Worm (Caenorhabditis elegans) whole organism, L1 larva: ENCODE data around the gene srx-60.
A peak's percentile ranks its signal among the peaks of the same experiment; 100 is the strongest.

Source experiments
- C34B4.2 ChIP-seq: sonication (generic microtip); optimal IDR thresholded peaks from 2 replicates; lab custom pipeline; 2017; ENCODE audit warnings: mild to moderate bottlenecking, missing genetic modification characterization, missing compliant biosample characterization
- Y116A8C.19 ChIP-seq: sonication (generic microtip); optimal IDR thresholded peaks from 2 replicates; lab custom pipeline; 2016; ENCODE audit warnings: missing compliant biosample characterization, missing genetic modification characterization, borderline replicate concordance
- aly-2 ChIP-seq: fragments of 150-350 bp; optimal IDR thresholded peaks from 2 replicates; lab custom pipeline; 2014; ENCODE audit warnings: missing biosample characterization, missing genetic modification characterization
- blmp-1 ChIP-seq: fragments of 150-350 bp; optimal IDR thresholded peaks from 2 replicates; lab custom pipeline; 2014; ENCODE audit warnings: missing biosample characterization, missing genetic modification characterization
- ceh-8 ChIP-seq: fragments of 200-800 bp; sonication (Bioruptor generic); optimal IDR thresholded peaks from 2 replicates; lab custom pipeline; 2018; ENCODE audit warnings: mild to moderate bottlenecking, missing genetic modification characterization, moderate library complexity, missing compliant biosample characterization
- ces-1 ChIP-seq: fragments of 150-350 bp; optimal IDR thresholded peaks from 2 replicates; lab custom pipeline; 2014; ENCODE audit warnings: missing biosample characterization, missing genetic modification reagents, missing genetic modification characterization
- efl-1 ChIP-seq, 4 experiments: fragments of 150-350 bp; optimal IDR thresholded peaks in 3 of 4; peaks in 1 of 4; 1 replicate in 1 of 4; 2 replicates in 3 of 4; lab custom pipeline; 2014; ENCODE audit warnings: missing biosample characterization in 2 of 4, missing genetic modification characterization in 2 of 4, missing genetic modification reagents in 2 of 4
- efl-3 ChIP-seq: fragments of 200-800 bp; sonication (Bioruptor generic); optimal IDR thresholded peaks from 2 replicates; lab custom pipeline; 2018; ENCODE audit warnings: mild to moderate bottlenecking, missing genetic modification characterization, missing compliant biosample characterization
- fkh-8 ChIP-seq: sonication (generic microtip); optimal IDR thresholded peaks from 2 replicates; lab custom pipeline; 2016; ENCODE audit warnings: mild to moderate bottlenecking, missing genetic modification characterization, missing compliant biosample characterization
- hlh-4 ChIP-seq: sonication (generic microtip); optimal IDR thresholded peaks from 2 replicates; lab custom pipeline; 2016; ENCODE audit warnings: mild to moderate bottlenecking, missing genetic modification characterization, missing compliant biosample characterization
- lin-14 ChIP-seq: fragments of 200-800 bp; sonication (Bioruptor generic); optimal IDR thresholded peaks from 2 replicates; lab custom pipeline; 2018; ENCODE audit warnings: mild to moderate bottlenecking, missing genetic modification characterization, moderate library complexity, missing compliant biosample characterization
- lin-15B ChIP-seq: fragments of 150-350 bp; sonication (generic microtip); optimal IDR thresholded peaks from 3 replicates; lab custom pipeline; 2014; ENCODE audit warnings: missing biosample characterization, missing genetic modification characterization
- lin-39 ChIP-seq: fragments of 150-350 bp; optimal IDR thresholded peaks from 2 replicates; lab custom pipeline; 2014; ENCODE audit warnings: missing biosample characterization, missing genetic modification reagents, missing genetic modification characterization
- mab-9 ChIP-seq: fragments of 200-800 bp; sonication (Bioruptor generic); IDR thresholded peaks from 2 replicates; pipeline ENCODE4 v1.3.6; 2022; ENCODE audit warnings: missing genetic modification reagents, missing genetic modification characterization, missing compliant biosample characterization
- nhr-12 ChIP-seq: sonication (generic microtip); optimal IDR thresholded peaks from 2 replicates; lab custom pipeline; 2017; ENCODE audit warnings: missing biosample characterization, missing genetic modification characterization
- nhr-20 ChIP-seq: sonication (generic microtip); optimal IDR thresholded peaks from 2 replicates; lab custom pipeline; 2016; ENCODE audit warnings: mild to moderate bottlenecking, missing genetic modification characterization, missing compliant biosample characterization
- nhr-47 ChIP-seq: sonication (generic microtip); optimal IDR thresholded peaks from 2 replicates; lab custom pipeline; 2016; ENCODE audit warnings: mild to moderate bottlenecking, missing genetic modification characterization, moderate library complexity, missing compliant biosample characterization
- nhr-71 ChIP-seq: sonication (generic microtip); optimal IDR thresholded peaks from 2 replicates; lab custom pipeline; 2016; ENCODE audit warnings: mild to moderate bottlenecking, missing genetic modification characterization, moderate library complexity, missing compliant biosample characterization
- nhr-84 ChIP-seq: sonication (generic microtip); optimal IDR thresholded peaks from 2 replicates; lab custom pipeline; 2017; ENCODE audit warnings: missing biosample characterization, missing genetic modification characterization
- nhr-85 ChIP-seq: sonication (generic microtip); peaks from one replicate; lab custom pipeline; 2016; ENCODE audit warnings: missing genetic modification characterization, inconsistent platforms, missing compliant biosample characterization
- nhr-90 ChIP-seq: sonication (generic microtip); optimal IDR thresholded peaks from 2 replicates; lab custom pipeline; 2016; ENCODE audit warnings: mild to moderate bottlenecking, missing genetic modification characterization, missing compliant biosample characterization; ENCODE audit not compliant: poor library complexity
- skn-1 ChIP-seq: fragments of 150-350 bp; optimal IDR thresholded peaks from 2 replicates; lab custom pipeline; 2014; ENCODE audit warnings: missing biosample characterization, missing genetic modification characterization
- sptf-1 ChIP-seq: fragments of 150-350 bp; optimal IDR thresholded peaks from 2 replicates; lab custom pipeline; 2014; ENCODE audit warnings: missing biosample characterization, missing genetic modification characterization
- sup-37 ChIP-seq: fragments of 200-800 bp; sonication (Bioruptor generic); optimal IDR thresholded peaks from 2 replicates; lab custom pipeline; 2018; ENCODE audit warnings: mild to moderate bottlenecking, missing genetic modification characterization, missing compliant biosample characterization
- swsn-7 ChIP-seq: sonication (generic microtip); optimal IDR thresholded peaks from 2 replicates; lab custom pipeline; 2016; ENCODE audit warnings: missing genetic modification characterization, missing compliant biosample characterization
- unc-62 ChIP-seq: fragments of 150-350 bp; optimal IDR thresholded peaks from 2 replicates; lab custom pipeline; 2014; ENCODE audit warnings: missing biosample characterization, missing genetic modification reagents, missing genetic modification characterization
- unc-98 ChIP-seq: fragments of 200-800 bp; sonication (Bioruptor generic); IDR thresholded peaks from 2 replicates; pipeline ENCODE4 v1.3.6; 2022; ENCODE audit warnings: missing genetic modification characterization, missing compliant biosample characterization
- vab-15 ChIP-seq: sonication (generic microtip); optimal IDR thresholded peaks from 2 replicates; lab custom pipeline; 2017; ENCODE audit warnings: missing genotype, mild to moderate bottlenecking, missing genetic modification characterization, missing compliant biosample characterization
- xbp-1 ChIP-seq: sonication (generic microtip); optimal IDR thresholded peaks from 2 replicates; lab custom pipeline; 2016; ENCODE audit warnings: missing genetic modification characterization, missing compliant biosample characterization
- ztf-11 ChIP-seq, 2 experiments: sonication (generic microtip); optimal IDR thresholded peaks; 2 replicates each; lab custom pipeline; 2016 to 2017; ENCODE audit warnings: missing genetic modification characterization in 2 of 2, missing biosample characterization in 1 of 2, missing compliant biosample characterization in 1 of 2
- ztf-4 ChIP-seq: fragments of 150-350 bp; optimal IDR thresholded peaks from 2 replicates; lab custom pipeline; 2014; ENCODE audit warnings: missing biosample characterization, missing genetic modification characterization

srx-60 gene

DNA sequence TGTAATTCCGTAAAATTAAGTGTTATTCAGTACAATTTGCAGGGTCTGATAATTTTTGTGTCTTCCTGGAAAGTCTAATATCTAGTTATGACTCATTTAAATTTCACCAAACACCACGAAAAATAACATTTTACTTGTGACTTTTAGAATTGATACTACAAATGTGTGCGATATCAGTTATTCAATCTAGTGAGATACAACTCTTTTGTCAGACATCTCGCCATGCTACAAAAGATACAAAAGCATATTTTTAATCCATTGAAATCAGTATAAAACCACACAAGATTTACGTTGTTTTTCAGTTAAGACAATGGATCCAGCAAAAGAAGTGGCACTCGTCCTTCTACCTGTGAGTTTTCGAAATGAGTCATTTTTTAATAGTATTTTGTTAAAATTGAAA lies 26.6 kb upstream of the srx-60 start, which contains the start of gene srx-56:
srx-56 (plus strand) TSS at position 301 of the 400 bp plus-strand sequence.
- peak; percentile 50 for TF ChIP-seq fkh-8 (tag; lab: Kevin White, UChicago)
- TF ChIP-seq unc-62 = no peak
- TF ChIP-seq, all 84 proteins: peak for 1

- TF ChIP-seq blmp-1 (tag; lab: Kevin White, UChicago) (no peak), vab-15 (no peak), unc-98 (GFP tag; lab: Robert Waterston, UW) (no peak), ceh-8 (GFP tag; lab: Kevin White, UChicago) (peak; percentile 40), nhr-85 (tag; lab: Kevin White, UChicago) (no peak), xbp-1 (tag; lab: Kevin White, UChicago) (no peak)
Measured at ce11 chrV:7379384-7379783, 21.3 kb upstream of the srx-60 start, which contains the start of gene srsx-24. TSS of gene srsx-24 (minus strand) at chrV:7379484.

DNA sequence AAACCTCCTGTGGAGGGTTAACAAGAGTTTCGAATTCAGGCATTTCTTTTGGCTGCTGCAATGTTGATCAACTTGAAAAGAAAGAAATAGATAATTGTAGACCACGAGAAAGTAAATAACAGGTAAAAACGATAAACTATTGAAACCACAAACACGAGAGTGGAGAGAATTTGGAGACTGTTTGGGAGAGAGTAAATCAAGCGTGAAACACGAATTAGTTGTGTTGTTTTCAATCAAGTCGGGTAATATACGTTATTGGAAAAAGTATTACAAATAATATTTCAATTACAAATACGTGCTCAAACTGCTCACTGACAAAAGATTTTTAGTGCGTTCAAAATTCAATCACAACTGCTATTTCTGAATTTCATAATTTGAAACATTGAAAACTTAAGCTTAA lies 19.7 kb upstream of the srx-60 start, which contains the start of gene C03G6.17:
C03G6.17 (minus strand) TSS at position 101 of the 400 bp plus-strand sequence.
- TF ChIP-seq sup-37 = no peak
- no peak for TF ChIP-seq C34B4.2 (tag; lab: Kevin White, UChicago)
- peak; percentile 22 for TF ChIP-seq blmp-1 (tag; lab: Kevin White, UChicago)
- TF ChIP-seq nhr-47 = no peak
- TF ChIP-seq nhr-85 (tag; lab: Kevin White, UChicago) = peak; percentile 63
- TF ChIP-seq, all 84 proteins: peak for 2

- TF ChIP-seq efl-1 (optimal IDR thresholded peaks at IDR 0.05; lab: Kevin White, UChicago) = no peak
- peak in 1 of 2 experiments; percentile 5 for TF ChIP-seq efl-1 (GFP tag; optimal IDR thresholded peaks at IDR 0.05 in 1 of 2; lab: Kevin White, UChicago)
- peak; percentile 37 for TF ChIP-seq lin-14 (GFP tag; lab: Kevin White, UChicago)
- TF ChIP-seq hlh-4 = peak; percentile 57
- no peak for TF ChIP-seq nhr-84 (tag; lab: Kevin White, UChicago)
- TF ChIP-seq efl-3 (GFP tag; lab: Kevin White, UChicago) = no peak
- TF ChIP-seq fkh-8 (tag; lab: Kevin White, UChicago) = peak; percentile 42
- TF ChIP-seq ztf-11 (tag; optimal IDR thresholded peaks at IDR 0.05; lab: Kevin White, UChicago) = no peak
- TF ChIP-seq nhr-12 (tag; lab: Kevin White, UChicago) = no peak
- peak; percentile 35 for TF ChIP-seq blmp-1 (tag; lab: Kevin White, UChicago)
- TF ChIP-seq nhr-71 (tag; lab: Kevin White, UChicago) = peak; percentile 47
Measured at ce11 chrV:7386052-7386573, 14.6 kb upstream of the srx-60 start, which contains the start of gene srp-6. TSS of gene srp-6 (minus strand) at chrV:7386102.

DNA sequence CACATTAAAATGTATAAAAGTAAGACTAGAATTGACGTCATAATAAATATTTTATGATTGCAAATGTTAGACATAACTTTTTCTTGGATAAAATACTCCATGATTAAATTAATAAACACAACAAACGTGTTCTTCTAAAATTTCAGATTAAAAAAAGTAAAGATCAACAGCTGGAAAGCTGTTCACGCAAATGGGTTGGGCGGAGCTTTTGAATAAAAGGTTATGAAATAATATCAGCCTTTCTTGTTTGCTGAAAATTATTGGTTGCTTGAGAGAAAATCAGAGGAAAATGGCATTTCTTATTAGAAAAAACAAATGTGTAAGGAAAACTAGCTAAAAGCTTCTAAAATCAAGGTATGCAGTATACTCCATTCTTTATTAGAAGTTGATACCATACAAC lies 12.9 kb upstream of the srx-60 start, which contains the start of gene C02H6.3:
C02H6.3 (minus strand) TSS at position 101 of the 400 bp plus-strand sequence.
- no peak for TF ChIP-seq skn-1
- no peak for TF ChIP-seq Y116A8C.19 (tag; lab: Kevin White, UChicago)
- no peak for TF ChIP-seq nhr-12 (tag; lab: Kevin White, UChicago)
- TF ChIP-seq mab-9 (GFP tag; lab: Robert Waterston, UW) = no peak
- TF ChIP-seq sptf-1 (tag; lab: Kevin White, UChicago) = no peak
- no peak for TF ChIP-seq nhr-90 (tag; lab: Kevin White, UChicago)
- no peak for TF ChIP-seq swsn-7 (tag; lab: Kevin White, UChicago)

DNA sequence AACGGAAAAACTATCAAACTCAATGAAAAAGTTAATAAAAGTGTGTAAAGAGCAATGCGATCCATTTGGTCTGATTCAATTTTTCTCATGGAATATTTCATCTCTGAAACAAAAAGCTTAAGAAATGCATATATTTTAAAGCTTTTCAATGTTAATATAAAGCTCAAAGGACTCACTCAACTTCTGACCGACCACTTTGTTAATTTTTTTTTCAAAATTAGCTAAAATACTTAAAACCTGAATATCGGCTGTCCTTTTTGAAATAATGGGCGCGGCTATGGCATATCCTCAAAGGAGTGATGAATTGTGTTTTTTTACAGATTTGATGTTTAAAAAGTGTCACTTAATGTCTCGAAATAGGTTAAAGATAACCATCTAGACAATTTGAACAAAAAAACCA lies 10.9 kb upstream of the srx-60 start, which contains the start of gene C02H6.1:
C02H6.1 (minus strand) TSS at position 101 of the 400 bp plus-strand sequence.
- TF ChIP-seq lin-15B (tag; lab: Kevin White, UChicago) (no peak), lin-39 (tag; lab: Kevin White, UChicago) (no peak), lin-14 (GFP tag; lab: Kevin White, UChicago) (no peak), ces-1 (no peak), swsn-7 (tag; lab: Kevin White, UChicago) (no peak), nhr-20 (no peak), aly-2 (tag; lab: Kevin White, UChicago) (no peak), ztf-4 (tag; lab: Kevin White, UChicago) (no peak)
